Worm (Caenorhabditis elegans) whole organism, L1 larva: Measurements from ENCODE around the gene dgn-2.

Experiments used
- aly-2 ChIP-seq: fragments of 150-350 bp; optimal IDR thresholded peaks from 2 replicates; lab custom pipeline; 2014; ENCODE audit warnings: missing biosample characterization, missing genetic modification characterization
- dpl-1 ChIP-seq, 3 experiments: fragments of 150-350 bp in 2 of 3; sonication (generic microtip) in 1 of 3; optimal IDR thresholded peaks; 2 replicates each; lab custom pipeline; 2014 to 2017; ENCODE audit warnings: missing biosample characterization in 3 of 3, missing genetic modification characterization in 3 of 3, missing genetic modification reagents in 3 of 3
- lin-14 ChIP-seq: fragments of 200-800 bp; sonication (Bioruptor generic); optimal IDR thresholded peaks from 2 replicates; lab custom pipeline; 2018; ENCODE audit warnings: mild to moderate bottlenecking, missing genetic modification characterization, moderate library complexity, missing compliant biosample characterization
- lin-35 ChIP-seq, 2 experiments: fragments of 150-350 bp; optimal IDR thresholded peaks; 2 replicates each; lab custom pipeline; 2014; ENCODE audit warnings: missing biosample characterization in 2 of 2, missing genetic modification characterization in 2 of 2, missing genetic modification reagents in 2 of 2
- lir-3 ChIP-seq: sonication (generic microtip); optimal IDR thresholded peaks from 2 replicates; lab custom pipeline; 2016; ENCODE audit warnings: mild to moderate bottlenecking, missing genetic modification characterization, moderate library complexity, missing compliant biosample characterization; ENCODE audit not compliant: poor library complexity
- mdl-1 ChIP-seq, 2 experiments: fragments of 150-350 bp; optimal IDR thresholded peaks; 2 replicates each; lab custom pipeline; 2014 to 2017; ENCODE audit warnings: missing biosample characterization in 2 of 2, missing genetic modification characterization in 2 of 2, inconsistent platforms in 1 of 2
- nhr-12 ChIP-seq: sonication (generic microtip); optimal IDR thresholded peaks from 2 replicates; lab custom pipeline; 2017; ENCODE audit warnings: missing biosample characterization, missing genetic modification characterization
- nhr-85 ChIP-seq: sonication (generic microtip); peaks from one replicate; lab custom pipeline; 2016; ENCODE audit warnings: missing genetic modification characterization, inconsistent platforms, missing compliant biosample characterization
- unc-62 ChIP-seq: fragments of 150-350 bp; optimal IDR thresholded peaks from 2 replicates; lab custom pipeline; 2014; ENCODE audit warnings: missing biosample characterization, missing genetic modification reagents, missing genetic modification characterization
- unc-98 ChIP-seq: fragments of 200-800 bp; sonication (Bioruptor generic); IDR thresholded peaks from 2 replicates; pipeline ENCODE4 v1.3.6; 2022; ENCODE audit warnings: missing genetic modification characterization, missing compliant biosample characterization
- xbp-1 ChIP-seq: sonication (generic microtip); optimal IDR thresholded peaks from 2 replicates; lab custom pipeline; 2016; ENCODE audit warnings: missing genetic modification characterization, missing compliant biosample characterization
- zag-1 ChIP-seq: fragments of 150-350 bp; optimal IDR thresholded peaks from 2 replicates; lab custom pipeline; 2014; ENCODE audit warnings: missing biosample characterization, missing genetic modification characterization
- ztf-11 ChIP-seq, 2 experiments: sonication (generic microtip); optimal IDR thresholded peaks; 2 replicates each; lab custom pipeline; 2016 to 2017; ENCODE audit warnings: missing genetic modification characterization in 2 of 2, missing biosample characterization in 1 of 2, missing compliant biosample characterization in 1 of 2

- TF ChIP-seq unc-98 (GFP tag; lab: Robert Waterston, UW) (no peak), xbp-1 (tag; lab: Kevin White, UChicago) (no peak), nhr-85 (tag; lab: Kevin White, UChicago) (peak; percentile 78), zag-1 (tag; lab: Kevin White, UChicago) (no peak), unc-62 (GFP tag; lab: Kevin White, UChicago) (no peak), nhr-12 (tag; lab: Kevin White, UChicago) (no peak), mdl-1 (tag; optimal IDR thresholded peaks at IDR 0.05; lab: Kevin White, UChicago) (peak in 1 of 2 experiments; percentile 19), lir-3 (tag; lab: Kevin White, UChicago) (no peak), dpl-1 (GFP tag; optimal IDR thresholded peaks at IDR 0.05; lab: Kevin White, UChicago) (no peak), lin-14 (GFP tag; lab: Kevin White, UChicago) (peak; percentile 40), aly-2 (tag; lab: Kevin White, UChicago) (no peak), ztf-11 (tag; optimal IDR thresholded peaks at IDR 0.05; lab: Kevin White, UChicago) (no peak), lin-35 (GFP tag; optimal IDR thresholded peaks at IDR 0.05; lab: Kevin White, UChicago) (peak in 1 of 2 experiments; percentile 51)
Measured at ce11 chrX:1395793-1396192, 28.5 kb upstream of the dgn-2 start.
